Worm (Caenorhabditis elegans) whole organism, L2 larva: Measurements from ENCODE around the gene T07H3.8.

Experiments used
- C34F6.9 ChIP-seq: fragments of 150-350 bp; optimal IDR thresholded peaks from 2 replicates; lab custom pipeline; 2014; ENCODE audit warnings: missing biosample characterization, missing genetic modification characterization
- R02D3.7 ChIP-seq: fragments of 150-350 bp; optimal IDR thresholded peaks from 2 replicates; lab custom pipeline; 2014; ENCODE audit warnings: missing biosample characterization, missing genetic modification characterization
- ZK546.5 ChIP-seq: sonication (generic microtip); optimal IDR thresholded peaks from 2 replicates; lab custom pipeline; 2017; ENCODE audit warnings: missing biosample characterization, missing genetic modification characterization
- alr-1 ChIP-seq: fragments of 150-350 bp; optimal IDR thresholded peaks from 2 replicates; lab custom pipeline; 2014; ENCODE audit warnings: missing biosample characterization, missing genetic modification characterization
- ama-1 ChIP-seq: fragments of 150-350 bp; optimal IDR thresholded peaks from 2 replicates; lab custom pipeline; 2018; ENCODE audit warnings: inconsistent platforms
- blmp-1 ChIP-seq: sonication (generic microtip); optimal IDR thresholded peaks from 2 replicates; lab custom pipeline; 2017; ENCODE audit warnings: missing genetic modification characterization, mild to moderate bottlenecking, missing compliant biosample characterization, antibody characterized with exemption, moderate library complexity; ENCODE audit not compliant: insufficient read depth
- ceh-16 ChIP-seq: fragments of 150-350 bp; optimal IDR thresholded peaks from 2 replicates; lab custom pipeline; 2014; ENCODE audit warnings: missing biosample characterization, missing genetic modification characterization
- ceh-82 ChIP-seq: fragments of 150-350 bp; optimal IDR thresholded peaks from 2 replicates; lab custom pipeline; 2014; ENCODE audit warnings: missing biosample characterization, missing genetic modification characterization
- crh-2 ChIP-seq: sonication (generic microtip); optimal IDR thresholded peaks from 2 replicates; lab custom pipeline; 2017; ENCODE audit warnings: missing biosample characterization, missing genetic modification characterization
- dmd-4 ChIP-seq: sonication (generic microtip); optimal IDR thresholded peaks from 2 replicates; lab custom pipeline; 2017; ENCODE audit warnings: missing biosample characterization, missing genetic modification characterization
- egl-27 ChIP-seq: sonication (generic microtip); optimal IDR thresholded peaks from 3 replicates; lab custom pipeline; 2017; ENCODE audit warnings: missing biosample characterization, missing genetic modification reagents, missing genetic modification characterization
- elt-1 ChIP-seq: fragments of 150-350 bp; optimal IDR thresholded peaks from 2 replicates; lab custom pipeline; 2014; ENCODE audit warnings: missing biosample characterization, missing genetic modification characterization
- elt-3 ChIP-seq: sonication (generic microtip); optimal IDR thresholded peaks from 2 replicates; lab custom pipeline; 2017; ENCODE audit warnings: missing biosample characterization, missing genetic modification characterization
- fos-1 ChIP-seq: fragments of 150-350 bp; optimal IDR thresholded peaks from 2 replicates; lab custom pipeline; 2014; ENCODE audit warnings: missing biosample characterization, missing genetic modification characterization
- gmeb-1 ChIP-seq: fragments of 150-350 bp; optimal IDR thresholded peaks from 2 replicates; lab custom pipeline; 2014; ENCODE audit warnings: missing biosample characterization, missing genetic modification characterization
- lin-13 ChIP-seq: fragments of 150-350 bp; optimal IDR thresholded peaks from 2 replicates; lab custom pipeline; 2014; ENCODE audit warnings: missing biosample characterization, missing genetic modification reagents, missing genetic modification characterization
- lin-39 ChIP-seq: fragments of 150-350 bp; optimal IDR thresholded peaks from 2 replicates; lab custom pipeline; 2014; ENCODE audit warnings: missing biosample characterization, missing genetic modification reagents, missing genetic modification characterization
- lsy-2 ChIP-seq, 2 experiments: fragments of 150-350 bp in 1 of 2; sonication (generic microtip) in 1 of 2; optimal IDR thresholded peaks; 2 replicates each; lab custom pipeline; 2014 to 2017; ENCODE audit warnings: missing biosample characterization in 2 of 2, missing genetic modification characterization in 2 of 2
- mab-5 ChIP-seq: fragments of 150-350 bp; optimal IDR thresholded peaks from 2 replicates; lab custom pipeline; 2014; ENCODE audit warnings: missing biosample characterization, missing genetic modification characterization
- mbf-1 ChIP-seq: sonication (generic microtip); optimal IDR thresholded peaks from 2 replicates; lab custom pipeline; 2017; ENCODE audit warnings: missing biosample characterization, missing genetic modification characterization
- nhr-11 ChIP-seq: fragments of 150-350 bp; optimal IDR thresholded peaks from 2 replicates; lab custom pipeline; 2014; ENCODE audit warnings: missing biosample characterization, missing genetic modification characterization
- nhr-129 ChIP-seq: fragments of 150-350 bp; optimal IDR thresholded peaks from 2 replicates; lab custom pipeline; 2014; ENCODE audit warnings: missing biosample characterization, missing genetic modification characterization
- nhr-21 ChIP-seq: fragments of 150-350 bp; optimal IDR thresholded peaks from 2 replicates; lab custom pipeline; 2014; ENCODE audit warnings: missing biosample characterization, missing genetic modification characterization
- nhr-23 ChIP-seq: fragments of 150-350 bp; optimal IDR thresholded peaks from 2 replicates; lab custom pipeline; 2014; ENCODE audit warnings: missing biosample characterization, missing genetic modification reagents, missing genetic modification characterization
- nhr-237 ChIP-seq: fragments of 150-350 bp; optimal IDR thresholded peaks from 2 replicates; lab custom pipeline; 2014; ENCODE audit warnings: missing biosample characterization, missing genetic modification characterization
- nhr-25 ChIP-seq: fragments of 150-350 bp; sonication (generic microtip); optimal IDR thresholded peaks from 3 replicates; lab custom pipeline; 2014; ENCODE audit warnings: missing biosample characterization, missing genetic modification characterization
- nhr-6 ChIP-seq: fragments of 150-350 bp; optimal IDR thresholded peaks from 2 replicates; lab custom pipeline; 2014; ENCODE audit warnings: missing biosample characterization, missing genetic modification characterization
- peb-1 ChIP-seq: fragments of 150-350 bp; optimal IDR thresholded peaks from 2 replicates; lab custom pipeline; 2014; ENCODE audit warnings: missing biosample characterization, missing genetic modification characterization
- sem-4 ChIP-seq: fragments of 150-350 bp; optimal IDR thresholded peaks from 2 replicates; lab custom pipeline; 2014; ENCODE audit warnings: missing biosample characterization, missing genetic modification reagents, missing genetic modification characterization
- sma-3 ChIP-seq: sonication (generic microtip); optimal IDR thresholded peaks from 2 replicates; lab custom pipeline; 2016; ENCODE audit warnings: missing genetic modification reagents, missing genetic modification characterization, missing compliant biosample characterization
- sma-9 ChIP-seq, 2 experiments: fragments of 150-350 bp in 1 of 2; sonication (generic microtip) in 1 of 2; optimal IDR thresholded peaks; 2 replicates each; lab custom pipeline; 2014 to 2016; ENCODE audit warnings: missing genetic modification characterization in 2 of 2, mild to moderate bottlenecking in 1 of 2, missing biosample characterization in 1 of 2, missing compliant biosample characterization in 1 of 2, missing genetic modification reagents in 1 of 2, moderate library complexity in 1 of 2
- snpc-4 ChIP-seq: fragments of 150-350 bp; optimal IDR thresholded peaks from 2 replicates; lab custom pipeline; 2014; ENCODE audit warnings: missing biosample characterization, missing genetic modification characterization
- unc-39 ChIP-seq: fragments of 150-350 bp; optimal IDR thresholded peaks from 2 replicates; lab custom pipeline; 2014; ENCODE audit warnings: missing biosample characterization, missing genetic modification characterization
- unc-55 ChIP-seq: fragments of 150-350 bp; sonication (generic microtip); optimal IDR thresholded peaks from 3 replicates; lab custom pipeline; 2014; ENCODE audit warnings: missing biosample characterization, missing genetic modification reagents, missing genetic modification characterization
- zag-1 ChIP-seq: fragments of 150-350 bp; optimal IDR thresholded peaks from 2 replicates; lab custom pipeline; 2014; ENCODE audit warnings: missing biosample characterization, missing genetic modification characterization
- ztf-4 ChIP-seq: fragments of 150-350 bp; optimal IDR thresholded peaks from 2 replicates; lab custom pipeline; 2014; ENCODE audit warnings: missing biosample characterization, missing genetic modification characterization

The T07H3.8 gene

ce11 chrII:1606079-1606478 is 19.7 kb downstream of the T07H3.8 start, which contains the start of gene bath-33:
Gene bath-33 (minus strand): TSS chrII:1606179.
- TF ChIP-seq nhr-237 (no peak), crh-2 (tag; lab: Kevin White, UChicago) (no peak), peb-1 (no peak), nhr-129 (tag; lab: Kevin White, UChicago) (no peak), nhr-23 (tag; lab: Kevin White, UChicago) (no peak)

DNA sequence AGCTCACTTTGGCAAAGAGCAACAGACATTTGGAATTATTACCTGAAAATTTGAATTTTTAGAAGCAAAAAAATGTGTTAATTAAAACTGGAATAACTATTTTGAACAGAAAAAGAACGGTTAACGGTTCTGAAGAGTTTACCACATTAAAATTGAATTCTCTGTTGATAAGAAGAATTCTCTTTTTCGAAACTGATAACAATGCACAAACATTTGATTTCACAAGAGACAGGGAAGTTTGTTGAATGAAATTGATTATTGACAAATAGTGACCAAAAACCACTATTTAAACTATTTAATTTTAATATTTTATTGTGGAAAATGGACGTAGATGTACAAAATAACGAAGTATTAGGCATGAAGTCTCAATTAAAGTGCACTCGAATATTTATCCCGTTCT is 21.2 kb downstream of the T07H3.8 start:
- TF ChIP-seq fos-1 = peak; percentile 71
- TF ChIP-seq peb-1 = no peak

- TF ChIP-seq crh-2 (tag; lab: Kevin White, UChicago) = peak; percentile 3
- TF ChIP-seq fos-1 = peak; percentile 59
- no peak for TF ChIP-seq ama-1 (lab: Kevin White, UChicago)
Measured at ce11 chrII:1608915-1609314, 22.5 kb downstream of the T07H3.8 start.

DNA sequence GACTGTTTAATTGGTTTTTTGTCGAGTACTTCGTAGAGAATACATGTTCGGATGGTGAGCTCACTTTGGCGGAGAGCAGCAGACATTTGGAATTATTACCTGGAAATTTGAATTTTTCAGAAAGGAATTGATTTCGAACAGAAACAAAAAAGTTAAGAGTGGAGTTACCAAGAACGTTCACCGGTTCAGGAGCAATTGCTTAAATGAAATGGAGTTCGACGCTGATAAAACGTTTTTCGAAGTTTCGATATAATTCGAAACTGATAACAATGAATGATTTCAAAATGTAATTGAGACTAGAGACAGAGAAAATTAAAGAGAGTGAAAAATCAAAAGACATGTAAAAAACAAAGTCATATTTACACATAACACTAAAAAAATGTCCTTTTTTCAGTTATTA is 24.2 kb downstream of the T07H3.8 start, which contains the start of gene fbxa-163:
Gene fbxa-163, minus strand, starts transcription at position 101 of the 400 bp plus-strand sequence.
- TF ChIP-seq unc-55 (no peak), nhr-237 (no peak), peb-1 (no peak), ama-1 (lab: Kevin White, UChicago) (no peak), elt-1 (no peak), fos-1 (no peak), nhr-25 (tag; lab: Kevin White, UChicago) (no peak), nhr-21 (tag; lab: Kevin White, UChicago) (no peak), snpc-4 (tag; lab: Kevin White, UChicago) (no peak)

DNA sequence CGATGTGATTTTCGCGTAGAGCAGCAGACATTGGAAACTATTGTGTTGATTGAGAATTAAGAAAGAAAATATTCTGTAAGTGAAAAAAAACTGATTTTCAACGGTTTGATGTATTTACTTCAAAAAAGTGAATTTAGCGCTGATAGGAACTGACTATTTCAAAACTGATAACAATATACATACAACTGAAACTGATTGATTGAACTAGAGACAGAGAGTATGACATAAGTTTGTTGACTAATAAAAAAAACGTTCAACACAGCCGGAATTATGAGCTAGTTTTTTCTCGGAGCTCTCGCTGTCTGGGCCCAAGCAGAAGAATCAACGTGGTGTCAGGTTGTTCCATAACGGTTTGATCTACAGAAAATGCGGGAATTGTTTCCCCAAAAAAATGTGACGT is 27.6 kb downstream of the T07H3.8 start, which contains the start of gene fbxa-164:
Gene fbxa-164, minus strand, starts transcription at position 101 of the 400 bp plus-strand sequence.
- TF ChIP-seq blmp-1 (tag; lab: Kevin White, UChicago) = no peak
- no peak for TF ChIP-seq R02D3.7
- no peak for TF ChIP-seq ceh-82 (tag; lab: Kevin White, UChicago)
- no peak for TF ChIP-seq unc-39 (tag; lab: Kevin White, UChicago)
- no peak for TF ChIP-seq nhr-129 (tag; lab: Kevin White, UChicago)
- TF ChIP-seq sma-3 (GFP tag; lab: Kevin White, UChicago) = no peak
- TF ChIP-seq crh-2 (tag; lab: Kevin White, UChicago) = no peak
- no peak for TF ChIP-seq alr-1
- no peak for TF ChIP-seq dmd-4 (tag; lab: Kevin White, UChicago)
- TF ChIP-seq mab-5 = no peak
- no peak for TF ChIP-seq nhr-237
- no peak for TF ChIP-seq elt-3 (tag; lab: Kevin White, UChicago)
- TF ChIP-seq nhr-25 (tag; lab: Kevin White, UChicago) = no peak

DNA sequence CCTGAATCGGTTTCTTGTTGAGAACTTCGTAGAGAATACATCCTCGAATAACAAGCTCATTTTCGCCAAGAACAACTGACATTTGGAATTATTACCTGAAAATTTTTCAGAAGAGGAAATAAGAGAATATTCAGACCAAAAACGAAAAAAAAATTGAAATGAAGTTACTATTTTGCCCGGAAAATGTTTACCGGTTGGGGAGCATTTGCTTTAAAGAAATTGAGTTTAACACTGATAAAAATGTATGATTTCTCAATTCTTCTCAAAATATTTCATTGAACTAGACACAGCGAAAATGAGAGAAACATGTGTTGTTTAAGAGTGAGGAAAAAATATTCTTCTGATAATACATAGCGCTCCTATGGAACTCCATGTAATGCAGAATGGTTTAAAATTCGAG is 30.0 kb downstream of the T07H3.8 start, which contains the start of gene fbxa-165:
Gene fbxa-165, minus strand, starts transcription at position 101 of the 400 bp plus-strand sequence.
- no peak for TF ChIP-seq blmp-1 (tag; lab: Kevin White, UChicago)
- no peak for TF ChIP-seq mab-5
- TF ChIP-seq ama-1 (lab: Kevin White, UChicago) = no peak
- TF ChIP-seq elt-3 (tag; lab: Kevin White, UChicago) = no peak
- no peak for TF ChIP-seq ZK546.5 (tag; lab: Kevin White, UChicago)
- no peak for TF ChIP-seq lin-39 (tag; lab: Kevin White, UChicago)
- TF ChIP-seq zag-1 (tag; lab: Kevin White, UChicago) = no peak
- no peak for TF ChIP-seq C34F6.9
- no peak for TF ChIP-seq lsy-2 (tag; optimal IDR thresholded peaks at IDR 0.05; lab: Kevin White, UChicago)
- TF ChIP-seq ztf-4 (tag; lab: Kevin White, UChicago) = no peak
- TF ChIP-seq, all 48 proteins: peak for 0

- TF ChIP-seq sem-4 = no peak
- no peak for TF ChIP-seq egl-27 (tag; lab: Kevin White, UChicago)
- TF ChIP-seq snpc-4 (tag; lab: Kevin White, UChicago) = no peak
- TF ChIP-seq lsy-2 (tag; optimal IDR thresholded peaks at IDR 0.05; lab: Kevin White, UChicago) = no peak
- no peak for TF ChIP-seq nhr-129 (tag; lab: Kevin White, UChicago)
- no peak for TF ChIP-seq peb-1
- no peak for TF ChIP-seq gmeb-1 (tag; lab: Kevin White, UChicago)
- TF ChIP-seq dmd-4 (tag; lab: Kevin White, UChicago) = no peak
- TF ChIP-seq R02D3.7 = no peak
- no peak for TF ChIP-seq mbf-1 (tag; lab: Kevin White, UChicago)
- TF ChIP-seq lin-39 (tag; lab: Kevin White, UChicago) = no peak
- no peak for TF ChIP-seq ceh-16 (tag; lab: Kevin White, UChicago)
- TF ChIP-seq alr-1 = no peak
- no peak for TF ChIP-seq nhr-6
- TF ChIP-seq nhr-11 (tag; lab: Kevin White, UChicago) = no peak
- no peak for TF ChIP-seq lin-13 (GFP tag; lab: Kevin White, UChicago)
- TF ChIP-seq sma-9 (GFP tag; optimal IDR thresholded peaks at IDR 0.05; lab: Kevin White, UChicago) = no peak
- TF ChIP-seq sma-9 (tag; optimal IDR thresholded peaks at IDR 0.05; lab: Kevin White, UChicago) = no peak
Measured at ce11 chrII:1618948-1619347, 32.5 kb downstream of the T07H3.8 start, which contains the start of gene fbxa-166. Gene fbxa-166 (minus strand): TSS chrII:1619048.
